Worm (Caenorhabditis elegans) whole organism, L4/young adult: ENCODE results near the gene F23F1.6.

Source experiments
- dao-5 ChIP-seq: sonication (generic microtip); optimal IDR thresholded peaks from 2 replicates; lab custom pipeline; 2016; ENCODE audit warnings: missing genotype, missing genetic modification characterization, moderate library complexity, missing compliant biosample characterization
- him-1 ChIP-seq: sonication (generic microtip); optimal IDR thresholded peaks from 2 replicates; lab custom pipeline; 2016; ENCODE audit warnings: missing genotype, missing genetic modification reagents, missing genetic modification characterization, missing compliant biosample characterization

DNA sequence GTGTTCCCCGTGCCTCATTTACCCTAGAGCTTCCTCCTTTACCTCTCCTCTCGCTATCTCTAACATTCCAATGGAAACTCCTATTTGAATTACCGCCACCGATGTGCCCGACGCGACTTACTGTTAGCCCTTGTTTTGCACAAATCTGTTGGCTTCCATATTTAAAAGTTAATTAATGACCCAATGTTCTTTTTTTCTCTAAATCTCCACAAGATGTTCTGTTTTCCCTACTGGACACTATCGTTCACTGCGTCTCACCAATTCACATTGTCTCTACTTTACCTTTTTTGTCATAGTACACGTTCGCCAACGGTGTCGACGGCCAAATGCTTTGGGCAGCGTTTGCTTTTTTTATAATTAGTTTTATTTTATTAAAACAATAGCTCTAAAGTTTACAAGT is 36.5 kb downstream of the F23F1.6 start:
- TF ChIP-seq him-1 (tag; lab: Kevin White, UChicago) (no peak), dao-5 (tag; lab: Kevin White, UChicago) (no peak)
